Worm (Caenorhabditis elegans): Measurements from ENCODE around the gene T04F3.4.

ce11 chrV:11776538-11776937 is 13.7 kb upstream of the T04F3.4 start, which contains the start of gene F55A11.6:
- no peak for TF ChIP-seq ama-1 (optimal IDR thresholded peaks at IDR 0.05)
- TF ChIP-seq ama-1 (GFP tag; optimal IDR thresholded peaks at IDR 0.05), result no peak
- no peak for TF ChIP-seq pha-4 (tag; optimal IDR thresholded peaks at IDR 0.05)
- TF ChIP-seq T07F8.4 (tag; optimal IDR thresholded peaks at IDR 0.05), result no peak
- TF ChIP-seq nfyb-1 (GFP tag; IDR thresholded peaks at IDR 0.05), result no peak

All from whole organism, young adult.